Fruit fly (Drosophila melanogaster) Kc167 (cell line): ENCODE measurements around the gene ergic53.

ENCODE experiments used
- Myc ChIP-seq: fragments of >200 bp; optimal IDR thresholded peaks from 2 replicates; lab custom pipeline; 2017; ENCODE audit warnings: missing external identifiers
- Sin3A ChIP-seq: fragments of >200 bp; optimal IDR thresholded peaks from 2 replicates; lab custom pipeline; 2018; ENCODE audit warnings: missing external identifiers
- h ChIP-seq: fragments of >200 bp; optimal IDR thresholded peaks from 3 replicates; lab custom pipeline; 2018; ENCODE audit warnings: missing external identifiers
- insv ChIP-seq: fragments of >200 bp; optimal IDR thresholded peaks from 3 replicates; lab custom pipeline; 2018; ENCODE audit warnings: missing external identifiers
- psq ChIP-seq: fragments of >200 bp; optimal IDR thresholded peaks from 2 replicates; lab custom pipeline; 2017; ENCODE audit warnings: missing external identifiers
- ttk ChIP-seq: sonication (Bioruptor generic); optimal IDR thresholded peaks from 2 replicates; lab custom pipeline; 2017; ENCODE audit warnings: missing external identifiers

DNA sequence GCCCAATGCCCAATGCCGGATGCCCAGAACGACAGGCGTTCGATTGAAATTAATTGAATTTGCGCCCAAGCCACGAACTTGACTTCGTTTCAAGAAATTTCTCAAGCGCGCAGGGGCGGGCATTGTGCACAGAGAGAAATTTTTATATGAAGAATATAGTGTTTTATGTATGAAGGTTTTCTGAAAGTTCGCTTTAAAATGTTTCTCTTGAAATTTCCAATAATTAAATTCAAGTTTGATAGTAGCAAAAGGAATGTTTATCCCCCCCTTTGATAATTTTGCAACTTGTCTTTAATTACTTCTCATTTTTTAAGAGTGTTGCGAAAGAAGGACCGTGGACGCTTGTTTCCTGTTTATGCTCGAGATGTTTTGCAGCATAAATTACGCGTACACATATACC lies 9.1 kb downstream of the ergic53 start:
- TF ChIP-seq Sin3A (lab: Kevin White, UChicago) (no peak), Myc (no peak), ttk (lab: Kevin White, UChicago) (no peak), psq (no peak), h (lab: Kevin White, UChicago) (no peak), insv (lab: Kevin White, UChicago) (no peak)
